Worm (Caenorhabditis elegans): ENCODE results near the gene col-75.

ce11 chrII:6409098-6409497 lies 17.0 kb upstream of the col-75 start:
- no peak for TF ChIP-seq ceh-36 (tag; optimal IDR thresholded peaks at IDR 0.05)
- no peak for TF ChIP-seq ama-1 (optimal IDR thresholded peaks at IDR 0.05)
- no peak for TF ChIP-seq hmbx-1 (tag; optimal IDR thresholded peaks at IDR 0.05)
- no peak for TF ChIP-seq tra-4 (tag; optimal IDR thresholded peaks at IDR 0.05)
- no peak for TF ChIP-seq B0310.2 (tag; optimal IDR thresholded peaks at IDR 0.05)
- no peak for TF ChIP-seq flt-1 (GFP tag; IDR thresholded peaks at IDR 0.05)
- no peak for TF ChIP-seq ets-7 (tag; optimal IDR thresholded peaks at IDR 0.05)
